Worm (Caenorhabditis elegans) whole organism, L2 larva: Measurements from ENCODE around the gene Y39B6A.27.

ENCODE experiments used
- C34F6.9 ChIP-seq: fragments of 150-350 bp; optimal IDR thresholded peaks from 2 replicates; lab custom pipeline; 2014; ENCODE audit warnings: missing biosample characterization, missing genetic modification characterization
- F13H6.1 ChIP-seq: sonication (generic microtip); optimal IDR thresholded peaks from 2 replicates; lab custom pipeline; 2016; ENCODE audit warnings: missing genetic modification characterization, missing compliant biosample characterization
- R02D3.7 ChIP-seq: fragments of 150-350 bp; optimal IDR thresholded peaks from 2 replicates; lab custom pipeline; 2014; ENCODE audit warnings: missing biosample characterization, missing genetic modification characterization
- Y55F3AM.14 ChIP-seq: fragments of 200-800 bp; sonication (Bioruptor generic); optimal IDR thresholded peaks from 2 replicates; lab custom pipeline; 2018; ENCODE audit warnings: mild to moderate bottlenecking, missing genetic modification characterization, missing compliant biosample characterization
- ZK546.5 ChIP-seq: sonication (generic microtip); optimal IDR thresholded peaks from 2 replicates; lab custom pipeline; 2017; ENCODE audit warnings: missing biosample characterization, missing genetic modification characterization
- alr-1 ChIP-seq: fragments of 150-350 bp; optimal IDR thresholded peaks from 2 replicates; lab custom pipeline; 2014; ENCODE audit warnings: missing biosample characterization, missing genetic modification characterization
- aly-2 ChIP-seq: fragments of 150-350 bp; optimal IDR thresholded peaks from 2 replicates; lab custom pipeline; 2014; ENCODE audit warnings: missing biosample characterization, missing genetic modification characterization
- blmp-1 ChIP-seq: sonication (generic microtip); optimal IDR thresholded peaks from 2 replicates; lab custom pipeline; 2017; ENCODE audit warnings: missing genetic modification characterization, mild to moderate bottlenecking, missing compliant biosample characterization, antibody characterized with exemption, moderate library complexity; ENCODE audit not compliant: insufficient read depth
- ceh-16 ChIP-seq: fragments of 150-350 bp; optimal IDR thresholded peaks from 2 replicates; lab custom pipeline; 2014; ENCODE audit warnings: missing biosample characterization, missing genetic modification characterization
- ceh-82 ChIP-seq: fragments of 150-350 bp; optimal IDR thresholded peaks from 2 replicates; lab custom pipeline; 2014; ENCODE audit warnings: missing biosample characterization, missing genetic modification characterization
- crh-2 ChIP-seq: sonication (generic microtip); optimal IDR thresholded peaks from 2 replicates; lab custom pipeline; 2017; ENCODE audit warnings: missing biosample characterization, missing genetic modification characterization
- dmd-4 ChIP-seq: sonication (generic microtip); optimal IDR thresholded peaks from 2 replicates; lab custom pipeline; 2017; ENCODE audit warnings: missing biosample characterization, missing genetic modification characterization
- elt-1 ChIP-seq: fragments of 150-350 bp; optimal IDR thresholded peaks from 2 replicates; lab custom pipeline; 2014; ENCODE audit warnings: missing biosample characterization, missing genetic modification characterization
- elt-3 ChIP-seq: sonication (generic microtip); optimal IDR thresholded peaks from 2 replicates; lab custom pipeline; 2017; ENCODE audit warnings: missing biosample characterization, missing genetic modification characterization
- fos-1 ChIP-seq: fragments of 150-350 bp; optimal IDR thresholded peaks from 2 replicates; lab custom pipeline; 2014; ENCODE audit warnings: missing biosample characterization, missing genetic modification characterization
- gmeb-1 ChIP-seq: fragments of 150-350 bp; optimal IDR thresholded peaks from 2 replicates; lab custom pipeline; 2014; ENCODE audit warnings: missing biosample characterization, missing genetic modification characterization
- lin-11 ChIP-seq: fragments of 150-350 bp; sonication (generic microtip); optimal IDR thresholded peaks from 2 replicates; lab custom pipeline; 2014; ENCODE audit warnings: missing biosample characterization, missing genetic modification characterization, inconsistent platforms, mixed read lengths
- lin-13 ChIP-seq: fragments of 150-350 bp; optimal IDR thresholded peaks from 2 replicates; lab custom pipeline; 2014; ENCODE audit warnings: missing biosample characterization, missing genetic modification reagents, missing genetic modification characterization
- lin-39 ChIP-seq: fragments of 150-350 bp; optimal IDR thresholded peaks from 2 replicates; lab custom pipeline; 2014; ENCODE audit warnings: missing biosample characterization, missing genetic modification reagents, missing genetic modification characterization
- lsy-2 ChIP-seq, 2 experiments: fragments of 150-350 bp in 1 of 2; sonication (generic microtip) in 1 of 2; optimal IDR thresholded peaks; 2 replicates each; lab custom pipeline; 2014 to 2017; ENCODE audit warnings: missing biosample characterization in 2 of 2, missing genetic modification characterization in 2 of 2
- mab-5 ChIP-seq: fragments of 150-350 bp; optimal IDR thresholded peaks from 2 replicates; lab custom pipeline; 2014; ENCODE audit warnings: missing biosample characterization, missing genetic modification characterization
- mbf-1 ChIP-seq: sonication (generic microtip); optimal IDR thresholded peaks from 2 replicates; lab custom pipeline; 2017; ENCODE audit warnings: missing biosample characterization, missing genetic modification characterization
- nhr-10 ChIP-seq: sonication (generic microtip); optimal IDR thresholded peaks from 2 replicates; lab custom pipeline; 2017; ENCODE audit warnings: missing biosample characterization, missing genetic modification characterization
- nhr-11 ChIP-seq: fragments of 150-350 bp; optimal IDR thresholded peaks from 2 replicates; lab custom pipeline; 2014; ENCODE audit warnings: missing biosample characterization, missing genetic modification characterization
- nhr-129 ChIP-seq: fragments of 150-350 bp; optimal IDR thresholded peaks from 2 replicates; lab custom pipeline; 2014; ENCODE audit warnings: missing biosample characterization, missing genetic modification characterization
- nhr-21 ChIP-seq: fragments of 150-350 bp; optimal IDR thresholded peaks from 2 replicates; lab custom pipeline; 2014; ENCODE audit warnings: missing biosample characterization, missing genetic modification characterization
- nhr-237 ChIP-seq: fragments of 150-350 bp; optimal IDR thresholded peaks from 2 replicates; lab custom pipeline; 2014; ENCODE audit warnings: missing biosample characterization, missing genetic modification characterization
- nhr-25 ChIP-seq: fragments of 150-350 bp; sonication (generic microtip); optimal IDR thresholded peaks from 3 replicates; lab custom pipeline; 2014; ENCODE audit warnings: missing biosample characterization, missing genetic modification characterization
- nhr-6 ChIP-seq: fragments of 150-350 bp; optimal IDR thresholded peaks from 2 replicates; lab custom pipeline; 2014; ENCODE audit warnings: missing biosample characterization, missing genetic modification characterization
- nhr-77 ChIP-seq: fragments of 150-350 bp; optimal IDR thresholded peaks from 2 replicates; lab custom pipeline; 2014; ENCODE audit warnings: missing biosample characterization, missing genetic modification characterization
- peb-1 ChIP-seq: fragments of 150-350 bp; optimal IDR thresholded peaks from 2 replicates; lab custom pipeline; 2014; ENCODE audit warnings: missing biosample characterization, missing genetic modification characterization
- sem-4 ChIP-seq: fragments of 150-350 bp; optimal IDR thresholded peaks from 2 replicates; lab custom pipeline; 2014; ENCODE audit warnings: missing biosample characterization, missing genetic modification reagents, missing genetic modification characterization
- skn-1 ChIP-seq: sonication (generic microtip); optimal IDR thresholded peaks from 2 replicates; lab custom pipeline; 2017; ENCODE audit warnings: missing biosample characterization, missing genetic modification characterization
- sma-3 ChIP-seq: sonication (generic microtip); optimal IDR thresholded peaks from 2 replicates; lab custom pipeline; 2016; ENCODE audit warnings: missing genetic modification reagents, missing genetic modification characterization, missing compliant biosample characterization
- sma-9 ChIP-seq, 2 experiments: fragments of 150-350 bp in 1 of 2; sonication (generic microtip) in 1 of 2; optimal IDR thresholded peaks; 2 replicates each; lab custom pipeline; 2014 to 2016; ENCODE audit warnings: missing genetic modification characterization in 2 of 2, mild to moderate bottlenecking in 1 of 2, missing biosample characterization in 1 of 2, missing compliant biosample characterization in 1 of 2, missing genetic modification reagents in 1 of 2, moderate library complexity in 1 of 2
- snpc-4 ChIP-seq: fragments of 150-350 bp; optimal IDR thresholded peaks from 2 replicates; lab custom pipeline; 2014; ENCODE audit warnings: missing biosample characterization, missing genetic modification characterization
- unc-39 ChIP-seq: fragments of 150-350 bp; optimal IDR thresholded peaks from 2 replicates; lab custom pipeline; 2014; ENCODE audit warnings: missing biosample characterization, missing genetic modification characterization
- unc-55 ChIP-seq: fragments of 150-350 bp; sonication (generic microtip); optimal IDR thresholded peaks from 3 replicates; lab custom pipeline; 2014; ENCODE audit warnings: missing biosample characterization, missing genetic modification reagents, missing genetic modification characterization
- unc-62 ChIP-seq: fragments of 150-350 bp; optimal IDR thresholded peaks from 2 replicates; lab custom pipeline; 2014; ENCODE audit warnings: missing biosample characterization, missing genetic modification reagents, missing genetic modification characterization

The Y39B6A.27 gene

ce11 chrV:19001016-19001415 is 30.5 kb upstream of the Y39B6A.27 start, which contains the start of gene Y39B6A.34:
Gene Y39B6A.34, plus strand, starts transcription at chrV:19001018.
- TF ChIP-seq C34F6.9 (peak; percentile 23), alr-1 (tag; lab: Kevin White, UChicago) (no peak), lin-13 (GFP tag; lab: Kevin White, UChicago) (no peak), F13H6.1 (peak; percentile 13), mbf-1 (tag; lab: Kevin White, UChicago) (no peak), crh-2 (tag; lab: Kevin White, UChicago) (no peak), peb-1 (no peak), nhr-129 (tag; lab: Kevin White, UChicago) (no peak), unc-39 (tag; lab: Kevin White, UChicago) (no peak), mab-5 (tag; lab: Kevin White, UChicago) (no peak), nhr-77 (tag; lab: Kevin White, UChicago) (no peak), Y55F3AM.14 (GFP tag; lab: Kevin White, UChicago) (no peak), ceh-16 (tag; lab: Kevin White, UChicago) (no peak), sma-9 (GFP tag; optimal IDR thresholded peaks at IDR 0.05; lab: Kevin White, UChicago) (peak; percentile 25), sma-9 (tag; optimal IDR thresholded peaks at IDR 0.05; lab: Kevin White, UChicago) (no peak), skn-1 (tag; lab: Kevin White, UChicago) (no peak), sma-3 (GFP tag; lab: Kevin White, UChicago) (no peak), nhr-21 (tag; lab: Kevin White, UChicago) (no peak), unc-62 (GFP tag; lab: Kevin White, UChicago) (no peak), ceh-82 (tag; lab: Kevin White, UChicago) (no peak), lsy-2 (tag; optimal IDR thresholded peaks at IDR 0.05; lab: Kevin White, UChicago) (peak in 1 of 2 experiments; percentile 24), lin-39 (no peak), sem-4 (tag; lab: Kevin White, UChicago) (no peak), elt-1 (tag; lab: Kevin White, UChicago) (no peak), gmeb-1 (tag; lab: Kevin White, UChicago) (no peak), snpc-4 (tag; lab: Kevin White, UChicago) (no peak), dmd-4 (no peak), fos-1 (tag; lab: Kevin White, UChicago) (no peak), blmp-1 (tag; lab: Kevin White, UChicago) (no peak), unc-55 (GFP tag; lab: Kevin White, UChicago) (peak; percentile 41)

- TF ChIP-seq elt-1 (tag; lab: Kevin White, UChicago): no peak
- no peak for TF ChIP-seq unc-55 (GFP tag; lab: Kevin White, UChicago)
- no peak for TF ChIP-seq nhr-10
- TF ChIP-seq unc-39 (tag; lab: Kevin White, UChicago): no peak
- TF ChIP-seq nhr-6: no peak
- no peak for TF ChIP-seq nhr-237 (tag; lab: Kevin White, UChicago)
- no peak for TF ChIP-seq mbf-1 (tag; lab: Kevin White, UChicago)
- TF ChIP-seq R02D3.7: no peak
- no peak for TF ChIP-seq elt-3 (tag; lab: Kevin White, UChicago)
- no peak for TF ChIP-seq nhr-25
- no peak for TF ChIP-seq unc-62 (GFP tag; lab: Kevin White, UChicago)
- no peak for TF ChIP-seq ceh-16 (tag; lab: Kevin White, UChicago)
- TF ChIP-seq snpc-4 (tag; lab: Kevin White, UChicago): no peak
Observed at ce11 chrV:19001656-19002055, 29.9 kb upstream of the Y39B6A.27 start, which contains the start of gene Y39B6A.33. Gene Y39B6A.33, plus strand, starts transcription at chrV:19001956.

- TF ChIP-seq sem-4 (tag; lab: Kevin White, UChicago) (no peak), mbf-1 (tag; lab: Kevin White, UChicago) (no peak), snpc-4 (tag; lab: Kevin White, UChicago) (no peak), aly-2 (tag; lab: Kevin White, UChicago) (no peak), ceh-82 (tag; lab: Kevin White, UChicago) (no peak), sma-3 (GFP tag; lab: Kevin White, UChicago) (no peak), elt-1 (tag; lab: Kevin White, UChicago) (no peak), crh-2 (tag; lab: Kevin White, UChicago) (no peak), ZK546.5 (no peak), unc-55 (GFP tag; lab: Kevin White, UChicago) (no peak), lin-39 (no peak), lin-11 (tag; lab: Kevin White, UChicago) (no peak), unc-39 (tag; lab: Kevin White, UChicago) (no peak), dmd-4 (no peak), blmp-1 (tag; lab: Kevin White, UChicago) (no peak), nhr-21 (tag; lab: Kevin White, UChicago) (no peak), nhr-11 (tag; lab: Kevin White, UChicago) (no peak), elt-3 (tag; lab: Kevin White, UChicago) (no peak), nhr-25 (no peak), peb-1 (no peak)
Observed at ce11 chrV:19010405-19010804, 21.2 kb upstream of the Y39B6A.27 start.
